Worm (Caenorhabditis elegans) whole organism, L4 larva: ENCODE data around the gene hpr-17.

Source experiments
- D1046.2 ChIP-seq: fragments of 200-800 bp; sonication (Bioruptor generic); IDR thresholded peaks from 2 replicates; pipeline ENCODE4 v1.3.6; 2022; ENCODE audit warnings: missing genetic modification characterization, missing compliant biosample characterization
- F10B5.3 ChIP-seq: sonication (generic microtip); optimal IDR thresholded peaks from 2 replicates; lab custom pipeline; 2016; ENCODE audit warnings: mild to moderate bottlenecking, missing genetic modification characterization, missing compliant biosample characterization
- F26F4.8 ChIP-seq: fragments of 200-800 bp; sonication (Bioruptor generic); conservative IDR thresholded peaks from 2 replicates; pipeline ENCODE4 v1.3.6; 2022; ENCODE audit warnings: missing genetic modification characterization, missing compliant biosample characterization
- F37D6.2 ChIP-seq: sonication (generic microtip); optimal IDR thresholded peaks from 2 replicates; lab custom pipeline; 2016; ENCODE audit warnings: mild to moderate bottlenecking, missing genetic modification characterization, missing compliant biosample characterization
- F44E2.7 ChIP-seq: fragments of 200-800 bp; sonication (Bioruptor generic); IDR thresholded peaks from 2 replicates; pipeline ENCODE4 v2.1.2; 2022; ENCODE audit warnings: missing genetic modification characterization, missing compliant biosample characterization
- R02D3.7 ChIP-seq: fragments of 150-350 bp; sonication (generic microtip); optimal IDR thresholded peaks from 3 replicates; lab custom pipeline; 2014; ENCODE audit warnings: missing biosample characterization, missing genetic modification characterization
- T26A8.4 ChIP-seq: fragments of 200-800 bp; sonication (Bioruptor generic); IDR thresholded peaks from 2 replicates; pipeline ENCODE4 v1.3.6; 2022; ENCODE audit warnings: missing genetic modification characterization, missing compliant biosample characterization
- Y48G9A.11 ChIP-seq: fragments of 200-800 bp; sonication (Bioruptor generic); IDR thresholded peaks from 2 replicates; pipeline ENCODE4 v1.3.6; 2022; ENCODE audit warnings: missing genetic modification reagents, missing genetic modification characterization, missing compliant biosample characterization
- Y75B8A.6 ChIP-seq: fragments of 200-800 bp; sonication (Bioruptor generic); IDR thresholded peaks from 2 replicates; pipeline ENCODE4 v1.3.6; 2022; ENCODE audit warnings: missing genetic modification reagents, missing genetic modification characterization, missing compliant biosample characterization
- ZK337.2 ChIP-seq: fragments of 200-800 bp; sonication (Bioruptor generic); IDR thresholded peaks from 2 replicates; pipeline ENCODE4 v1.3.6; 2022; ENCODE audit warnings: missing genetic modification reagents, missing genetic modification characterization, missing compliant biosample characterization
- ZK546.5 ChIP-seq, 2 experiments: sonication (generic microtip); optimal IDR thresholded peaks; 2 replicates each; lab custom pipeline; 2017; ENCODE audit warnings: missing biosample characterization in 2 of 2, missing genetic modification characterization in 2 of 2
- ama-1 ChIP-seq: fragments of 150-350 bp; optimal IDR thresholded peaks from 2 replicates; lab custom pipeline; 2014; ENCODE audit warnings: inconsistent platforms, mixed read lengths
- attf-4 ChIP-seq: sonication (generic microtip); optimal IDR thresholded peaks from 3 replicates; lab custom pipeline; 2017; ENCODE audit warnings: missing biosample characterization, missing genetic modification characterization
- ceh-20 ChIP-seq: fragments of 200-800 bp; sonication (Bioruptor generic); IDR thresholded peaks from 2 replicates; pipeline ENCODE4 v1.3.6; 2022; ENCODE audit warnings: missing genetic modification reagents, missing genetic modification characterization, missing compliant biosample characterization
- ceh-28 ChIP-seq: fragments of 150-350 bp; optimal IDR thresholded peaks from 2 replicates; lab custom pipeline; 2014; ENCODE audit warnings: missing biosample characterization, missing genetic modification reagents, missing genetic modification characterization
- ceh-32 ChIP-seq: sonication (generic microtip); optimal IDR thresholded peaks from 2 replicates; lab custom pipeline; 2016; ENCODE audit warnings: mild to moderate bottlenecking, missing genetic modification characterization, missing compliant biosample characterization; ENCODE audit not compliant: poor library complexity
- ceh-44 ChIP-seq: fragments of 200-800 bp; sonication (Bioruptor generic); IDR thresholded peaks from 2 replicates; pipeline ENCODE4 v1.3.6; 2022; ENCODE audit warnings: missing genetic modification reagents, missing genetic modification characterization, missing compliant biosample characterization
- ceh-82 ChIP-seq: sonication (generic microtip); optimal IDR thresholded peaks from 2 replicates; lab custom pipeline; 2017; ENCODE audit warnings: missing biosample characterization, missing genetic modification characterization
- ces-1 ChIP-seq: fragments of 150-350 bp; sonication (generic microtip); optimal IDR thresholded peaks from 4 replicates; lab custom pipeline; 2014; ENCODE audit warnings: missing biosample characterization, missing genetic modification reagents, missing genetic modification characterization
- daf-12 ChIP-seq: fragments of 150-350 bp; optimal IDR thresholded peaks from 2 replicates; lab custom pipeline; 2014; ENCODE audit warnings: missing biosample characterization, missing genetic modification reagents, missing genetic modification characterization
- dmd-9 ChIP-seq: fragments of 200-800 bp; sonication (Bioruptor generic); IDR thresholded peaks from 2 replicates; pipeline ENCODE4 v1.3.6; 2022; ENCODE audit warnings: missing genetic modification reagents, missing genetic modification characterization, missing compliant biosample characterization
- fos-1 ChIP-seq: fragments of 150-350 bp; optimal IDR thresholded peaks from 2 replicates; lab custom pipeline; 2014; ENCODE audit warnings: missing biosample characterization, missing genetic modification characterization
- gei-8 ChIP-seq: fragments of 200-800 bp; sonication (Bioruptor generic); optimal IDR thresholded peaks from 2 replicates; lab custom pipeline; 2018; ENCODE audit warnings: mild to moderate bottlenecking, missing genetic modification characterization, missing compliant biosample characterization
- hmg-1.1 ChIP-seq: fragments of 200-800 bp; sonication (Bioruptor generic); IDR thresholded peaks from 2 replicates; pipeline ENCODE4 v1.3.6; 2022; ENCODE audit warnings: missing genetic modification reagents, missing genetic modification characterization, missing compliant biosample characterization
- jun-1 ChIP-seq: fragments of 150-350 bp; optimal IDR thresholded peaks from 2 replicates; lab custom pipeline; 2014; ENCODE audit warnings: missing biosample characterization, missing genetic modification reagents, missing genetic modification characterization
- lim-7 ChIP-seq: fragments of 200-800 bp; sonication (Bioruptor generic); IDR thresholded peaks from 2 replicates; pipeline ENCODE4 v1.3.6; 2022; ENCODE audit warnings: missing genetic modification characterization, missing compliant biosample characterization
- lin-1 ChIP-seq: fragments of 200-800 bp; sonication (Bioruptor generic); IDR thresholded peaks from 2 replicates; pipeline ENCODE4 v1.3.6; 2022; ENCODE audit warnings: missing genetic modification reagents, missing genetic modification characterization, missing compliant biosample characterization
- lin-39 ChIP-seq: fragments of 150-350 bp; optimal IDR thresholded peaks from 2 replicates; lab custom pipeline; 2014; ENCODE audit warnings: missing biosample characterization, missing genetic modification reagents, missing genetic modification characterization
- lir-3 ChIP-seq: sonication (generic microtip); optimal IDR thresholded peaks from 2 replicates; lab custom pipeline; 2016; ENCODE audit warnings: mild to moderate bottlenecking, missing genetic modification characterization, missing compliant biosample characterization
- mep-1 ChIP-seq: fragments of 150-350 bp; sonication (generic microtip); optimal IDR thresholded peaks from 3 replicates; lab custom pipeline; 2014; ENCODE audit warnings: missing biosample characterization, missing genetic modification characterization
- mxl-2 ChIP-seq: fragments of 200-800 bp; sonication (Bioruptor generic); conservative IDR thresholded peaks from 2 replicates; pipeline ENCODE4 v1.3.6; 2022; ENCODE audit warnings: missing genetic modification reagents, missing genetic modification characterization, missing compliant biosample characterization
- nhr-111 ChIP-seq: fragments of 200-800 bp; sonication (Bioruptor generic); optimal IDR thresholded peaks from 2 replicates; lab custom pipeline; 2018; ENCODE audit warnings: mild to moderate bottlenecking, missing genetic modification characterization, missing compliant biosample characterization
- nhr-237 ChIP-seq: sonication (generic microtip); optimal IDR thresholded peaks from 2 replicates; lab custom pipeline; 2017; ENCODE audit warnings: missing biosample characterization, missing genetic modification characterization
- nhr-28 ChIP-seq: fragments of 150-350 bp; optimal IDR thresholded peaks from 2 replicates; lab custom pipeline; 2014; ENCODE audit warnings: missing biosample characterization, missing genetic modification characterization
- nhr-6 ChIP-seq: fragments of 150-350 bp; optimal IDR thresholded peaks from 2 replicates; lab custom pipeline; 2014; ENCODE audit warnings: missing biosample characterization, missing genetic modification characterization
- nhr-76 ChIP-seq: fragments of 150-350 bp; optimal IDR thresholded peaks from 2 replicates; lab custom pipeline; 2014; ENCODE audit warnings: missing biosample characterization, missing genetic modification characterization
- nhr-77 ChIP-seq: fragments of 150-350 bp; optimal IDR thresholded peaks from 2 replicates; lab custom pipeline; 2014; ENCODE audit warnings: missing biosample characterization, missing genetic modification characterization
- pha-4 ChIP-seq, 2 experiments: fragments of 150-350 bp in 1 of 2; fragments of 200-800 bp in 1 of 2; sonication (Bioruptor generic) in 1 of 2; IDR thresholded peaks in 1 of 2; optimal IDR thresholded peaks in 1 of 2; 2 replicates each; pipeline versions ENCODE4 v1.3.6 to Lab custom; 2014 to 2022; ENCODE audit warnings: missing genetic modification characterization in 2 of 2, missing genetic modification reagents in 2 of 2, missing biosample characterization in 1 of 2, missing compliant biosample characterization in 1 of 2
- rbr-2 ChIP-seq: sonication (generic microtip); optimal IDR thresholded peaks from 2 replicates; lab custom pipeline; 2016; ENCODE audit warnings: missing genotype, missing genetic modification characterization, missing compliant biosample characterization
- sdz-12 ChIP-seq: fragments of 200-800 bp; sonication (Bioruptor generic); optimal IDR thresholded peaks from 2 replicates; lab custom pipeline; 2018; ENCODE audit warnings: mild to moderate bottlenecking, missing genetic modification characterization, missing compliant biosample characterization
- skn-1 ChIP-seq: fragments of 150-350 bp; optimal IDR thresholded peaks from 2 replicates; lab custom pipeline; 2014; ENCODE audit warnings: missing biosample characterization, missing genetic modification characterization
- snpc-1.2 ChIP-seq: fragments of 200-800 bp; sonication (Bioruptor generic); IDR thresholded peaks from 2 replicates; pipeline ENCODE4 v1.3.6; 2022; ENCODE audit warnings: missing genetic modification reagents, missing genetic modification characterization, missing compliant biosample characterization
- snpc-4 ChIP-seq: fragments of 150-350 bp; optimal IDR thresholded peaks from 2 replicates; lab custom pipeline; 2014; ENCODE audit warnings: missing biosample characterization, missing genetic modification characterization
- spr-3 ChIP-seq: fragments of 200-800 bp; sonication (Bioruptor generic); optimal IDR thresholded peaks from 2 replicates; lab custom pipeline; 2018; ENCODE audit warnings: mild to moderate bottlenecking, missing genetic modification characterization, missing compliant biosample characterization
- tra-1 ChIP-seq: fragments of 200-800 bp; sonication (Bioruptor generic); IDR thresholded peaks from 2 replicates; pipeline ENCODE4 v1.3.6; 2022; ENCODE audit warnings: missing genetic modification reagents, missing genetic modification characterization, missing compliant biosample characterization
- unc-130 ChIP-seq: sonication (generic microtip); optimal IDR thresholded peaks from 2 replicates; lab custom pipeline; 2016; ENCODE audit warnings: missing genetic modification reagents, missing genetic modification characterization, missing compliant biosample characterization
- unc-62 ChIP-seq, 3 experiments: fragments of 150-350 bp in 1 of 3; sonication (generic microtip); optimal IDR thresholded peaks in 2 of 3; peaks in 1 of 3; 1 replicate in 1 of 3; 2 replicates in 2 of 3; lab custom pipeline; 2014 to 2017; ENCODE audit warnings: missing biosample characterization in 3 of 3, missing genetic modification characterization in 3 of 3, missing genetic modification reagents in 3 of 3, missing genotype in 1 of 3
- vab-7 ChIP-seq: fragments of 200-800 bp; sonication (Bioruptor generic); IDR thresholded peaks from 2 replicates; pipeline ENCODE4 v1.3.6; 2022; ENCODE audit warnings: missing genetic modification reagents, missing genetic modification characterization, missing compliant biosample characterization
- zag-1 ChIP-seq: fragments of 150-350 bp; optimal IDR thresholded peaks from 2 replicates; lab custom pipeline; 2014; ENCODE audit warnings: missing biosample characterization, missing genetic modification characterization
- zip-11 ChIP-seq: fragments of 200-800 bp; sonication (Bioruptor generic); IDR thresholded peaks from 2 replicates; pipeline ENCODE4 v1.3.6; 2022; ENCODE audit warnings: missing genetic modification characterization, missing compliant biosample characterization
- zip-2 ChIP-seq: fragments of 150-350 bp; optimal IDR thresholded peaks from 2 replicates; lab custom pipeline; 2014; ENCODE audit warnings: missing biosample characterization, missing genetic modification characterization
- ztf-11 ChIP-seq: fragments of 150-350 bp; optimal IDR thresholded peaks from 2 replicates; lab custom pipeline; 2014; ENCODE audit warnings: missing biosample characterization, missing genetic modification characterization
- ztf-7 ChIP-seq: fragments of 150-350 bp; optimal IDR thresholded peaks from 2 replicates; lab custom pipeline; 2014; ENCODE audit warnings: missing biosample characterization, missing genetic modification characterization

The hpr-17 gene

ce11 chrII:13156971-13157370 is at the start of gene hpr-17, which contains the start of gene F32A11.1:
Gene hpr-17 (minus strand): TSS chrII:13157047.
Gene F32A11.1 (plus strand): TSS chrII:13157329.
- TF ChIP-seq zag-1 (no peak), snpc-4 (peak; percentile 51), Y48G9A.11 (GFP tag; lab: Robert Waterston, UW) (0 out of 2 replicates have a peak, but pooled peaks have one; percentile 35), ceh-44 (GFP tag; lab: Robert Waterston, UW) (no peak), F37D6.2 (tag; lab: Kevin White, UChicago) (peak; percentile 46), nhr-111 (GFP tag; lab: Kevin White, UChicago) (no peak), mxl-2 (GFP tag; lab: Robert Waterston, UW) (no peak), nhr-237 (no peak), zip-2 (tag; lab: Kevin White, UChicago) (no peak), gei-8 (no peak), tra-1 (GFP tag; lab: Robert Waterston, UW) (no peak), ceh-20 (GFP tag; lab: Robert Waterston, UW) (peak; percentile 71), jun-1 (tag; lab: Kevin White, UChicago) (no peak), unc-62 (GFP tag; optimal IDR thresholded peaks at IDR 0.05 in 1 of 2; lab: Kevin White, UChicago) (peak in 1 of 2 experiments; percentile 90), unc-62 (tag; optimal IDR thresholded peaks at IDR 0.05; lab: Kevin White, UChicago) (no peak), ZK337.2 (GFP tag; lab: Robert Waterston, UW) (no peak), nhr-76 (tag; lab: Kevin White, UChicago) (no peak), lim-7 (GFP tag; lab: Robert Waterston, UW) (no peak), zip-11 (GFP tag; lab: Robert Waterston, UW) (no peak), vab-7 (no peak), F44E2.7 (GFP tag; lab: Robert Waterston, UW) (no peak), F26F4.8 (GFP tag; lab: Robert Waterston, UW) (no peak), hmg-1.1 (GFP tag; lab: Robert Waterston, UW) (peak; percentile 78), spr-3 (GFP tag; lab: Kevin White, UChicago) (no peak), ceh-32 (tag; lab: Kevin White, UChicago) (no peak), ztf-11 (tag; lab: Kevin White, UChicago) (no peak), nhr-77 (tag; lab: Kevin White, UChicago) (peak; percentile 2), lin-1 (GFP tag; lab: Robert Waterston, UW) (no peak), snpc-1.2 (no peak), sdz-12 (GFP tag; lab: Kevin White, UChicago) (no peak), T26A8.4 (GFP tag; lab: Robert Waterston, UW) (peak; percentile 86), R02D3.7 (tag; lab: Kevin White, UChicago) (no peak), dmd-9 (GFP tag; lab: Robert Waterston, UW) (0 out of 2 replicates have a peak, but pooled peaks have one; percentile 40), fos-1 (tag; lab: Kevin White, UChicago) (no peak), ama-1 (lab: Kevin White, UChicago) (peak; percentile 55), nhr-6 (tag; lab: Kevin White, UChicago) (peak; percentile 75), ceh-82 (no peak), mep-1 (tag; lab: Kevin White, UChicago) (peak; percentile 84), skn-1 (tag; lab: Kevin White, UChicago) (no peak), daf-12 (tag; lab: Kevin White, UChicago) (no peak), lin-39 (tag; lab: Kevin White, UChicago) (no peak), attf-4 (tag; lab: Kevin White, UChicago) (no peak), F10B5.3 (tag; lab: Kevin White, UChicago) (peak; percentile 63), pha-4 (GFP tag; IDR thresholded peaks at IDR 0.05; lab: Robert Waterston, UW) (peak; percentile 64; the same call in 1 of the 2 replicates), pha-4 (tag; optimal IDR thresholded peaks at IDR 0.05; lab: Kevin White, UChicago) (peak; percentile 54), ceh-28 (tag; lab: Kevin White, UChicago) (no peak), rbr-2 (tag; lab: Kevin White, UChicago) (peak; percentile 72), ztf-7 (peak; percentile 67), ces-1 (GFP tag; lab: Kevin White, UChicago) (no peak), ZK546.5 (tag; optimal IDR thresholded peaks at IDR 0.05; lab: Kevin White, UChicago) (no peak), unc-130 (peak; percentile 0), nhr-28 (tag; lab: Kevin White, UChicago) (peak; percentile 44), Y75B8A.6 (no peak), D1046.2 (no peak), lir-3 (tag; lab: Kevin White, UChicago) (no peak)
